Worm (Caenorhabditis elegans) whole organism, L4 larva: Measurements from ENCODE around the gene nhr-4.

Experiments used
- F26F4.8 ChIP-seq: fragments of 200-800 bp; sonication (Bioruptor generic); conservative IDR thresholded peaks from 2 replicates; pipeline ENCODE4 v1.3.6; 2022; ENCODE audit warnings: missing genetic modification characterization, missing compliant biosample characterization
- ZK546.5 ChIP-seq, 2 experiments: sonication (generic microtip); optimal IDR thresholded peaks; 2 replicates each; lab custom pipeline; 2017; ENCODE audit warnings: missing biosample characterization in 2 of 2, missing genetic modification characterization in 2 of 2
- aha-1 ChIP-seq: fragments of 150-350 bp; peaks from one replicate; lab custom pipeline; 2014; ENCODE audit warnings: missing biosample characterization, missing genetic modification characterization
- ama-1 ChIP-seq: fragments of 150-350 bp; optimal IDR thresholded peaks from 2 replicates; lab custom pipeline; 2014; ENCODE audit warnings: inconsistent platforms, mixed read lengths
- arid-1 ChIP-seq: fragments of 200-800 bp; sonication (Bioruptor generic); conservative IDR thresholded peaks from 2 replicates; pipeline ENCODE4 v1.3.6; 2022; ENCODE audit warnings: missing genetic modification reagents, missing genetic modification characterization, missing compliant biosample characterization
- ceh-28 ChIP-seq: fragments of 150-350 bp; optimal IDR thresholded peaks from 2 replicates; lab custom pipeline; 2014; ENCODE audit warnings: missing biosample characterization, missing genetic modification reagents, missing genetic modification characterization
- ceh-32 ChIP-seq: sonication (generic microtip); optimal IDR thresholded peaks from 2 replicates; lab custom pipeline; 2016; ENCODE audit warnings: mild to moderate bottlenecking, missing genetic modification characterization, missing compliant biosample characterization; ENCODE audit not compliant: poor library complexity
- ceh-62 ChIP-seq: sonication (generic microtip); optimal IDR thresholded peaks from 2 replicates; lab custom pipeline; 2017; ENCODE audit warnings: missing biosample characterization, missing genetic modification characterization
- ces-1 ChIP-seq: fragments of 150-350 bp; sonication (generic microtip); optimal IDR thresholded peaks from 4 replicates; lab custom pipeline; 2014; ENCODE audit warnings: missing biosample characterization, missing genetic modification reagents, missing genetic modification characterization
- cey-2 ChIP-seq: sonication (generic microtip); optimal IDR thresholded peaks from 3 replicates; lab custom pipeline; 2017; ENCODE audit warnings: missing genetic modification characterization, mild to moderate bottlenecking, missing compliant biosample characterization, antibody characterized with exemption, borderline replicate concordance; ENCODE audit not compliant: insufficient read depth
- daf-12 ChIP-seq: fragments of 150-350 bp; optimal IDR thresholded peaks from 2 replicates; lab custom pipeline; 2014; ENCODE audit warnings: missing biosample characterization, missing genetic modification reagents, missing genetic modification characterization
- daf-16 ChIP-seq, 3 experiments: sonication (generic microtip); optimal IDR thresholded peaks; 2 replicates each; lab custom pipeline; 2016 to 2017; ENCODE audit warnings: missing genetic modification characterization in 3 of 3, missing genetic modification reagents in 3 of 3, mild to moderate bottlenecking in 2 of 3, missing compliant biosample characterization in 2 of 3, missing biosample characterization in 1 of 3, moderate library complexity in 1 of 3
- daf-19 ChIP-seq: fragments of 200-800 bp; sonication (Bioruptor generic); conservative IDR thresholded peaks from 2 replicates; pipeline ENCODE4 v1.3.6; 2022; ENCODE audit warnings: missing genetic modification characterization, missing compliant biosample characterization
- daf-8 ChIP-seq: fragments of 200-800 bp; sonication (Bioruptor generic); IDR thresholded peaks from 2 replicates; pipeline ENCODE4 v1.3.6; 2022; ENCODE audit warnings: missing genetic modification characterization, missing compliant biosample characterization
- dmd-6 ChIP-seq: fragments of 200-800 bp; sonication (Bioruptor generic); IDR thresholded peaks from 2 replicates; pipeline ENCODE4 v1.3.6; 2022; ENCODE audit warnings: missing genetic modification reagents, missing genetic modification characterization, missing compliant biosample characterization
- dmd-8 ChIP-seq: fragments of 200-800 bp; sonication (Bioruptor generic); IDR thresholded peaks from 2 replicates; pipeline ENCODE4 v1.3.6; 2022; ENCODE audit warnings: missing genetic modification characterization, missing compliant biosample characterization
- dve-1 ChIP-seq: sonication (generic microtip); optimal IDR thresholded peaks from 2 replicates; lab custom pipeline; 2017; ENCODE audit warnings: antibody characterized with exemption, mild to moderate bottlenecking, missing genetic modification characterization, missing compliant biosample characterization; ENCODE audit not compliant: insufficient read depth
- egl-43 ChIP-seq: fragments of 200-800 bp; sonication (Bioruptor generic); IDR thresholded peaks from 2 replicates; pipeline ENCODE4 v1.3.6; 2022; ENCODE audit warnings: missing genetic modification reagents, missing genetic modification characterization, missing compliant biosample characterization
- gei-8 ChIP-seq: fragments of 200-800 bp; sonication (Bioruptor generic); optimal IDR thresholded peaks from 2 replicates; lab custom pipeline; 2018; ENCODE audit warnings: mild to moderate bottlenecking, missing genetic modification characterization, missing compliant biosample characterization
- hlh-11 ChIP-seq: fragments of 200-800 bp; sonication (Bioruptor generic); optimal IDR thresholded peaks from 2 replicates; lab custom pipeline; 2018; ENCODE audit warnings: mild to moderate bottlenecking, missing genetic modification characterization, missing compliant biosample characterization
- hmg-1.1 ChIP-seq: fragments of 200-800 bp; sonication (Bioruptor generic); IDR thresholded peaks from 2 replicates; pipeline ENCODE4 v1.3.6; 2022; ENCODE audit warnings: missing genetic modification reagents, missing genetic modification characterization, missing compliant biosample characterization
- jun-1 ChIP-seq: fragments of 150-350 bp; optimal IDR thresholded peaks from 2 replicates; lab custom pipeline; 2014; ENCODE audit warnings: missing biosample characterization, missing genetic modification reagents, missing genetic modification characterization
- lim-7 ChIP-seq: fragments of 200-800 bp; sonication (Bioruptor generic); IDR thresholded peaks from 2 replicates; pipeline ENCODE4 v1.3.6; 2022; ENCODE audit warnings: missing genetic modification characterization, missing compliant biosample characterization
- lin-13 ChIP-seq: fragments of 150-350 bp; optimal IDR thresholded peaks from 2 replicates; lab custom pipeline; 2014; ENCODE audit warnings: missing biosample characterization, missing genetic modification reagents, missing genetic modification characterization
- lin-15B ChIP-seq: fragments of 150-350 bp; sonication (generic microtip); optimal IDR thresholded peaks from 3 replicates; lab custom pipeline; 2014; ENCODE audit warnings: missing biosample characterization, missing genetic modification characterization
- lir-3 ChIP-seq: sonication (generic microtip); optimal IDR thresholded peaks from 2 replicates; lab custom pipeline; 2016; ENCODE audit warnings: mild to moderate bottlenecking, missing genetic modification characterization, missing compliant biosample characterization
- madf-9 ChIP-seq: fragments of 200-800 bp; sonication (Bioruptor generic); conservative IDR thresholded peaks from 2 replicates; pipeline ENCODE4 v1.3.6; 2022; ENCODE audit warnings: missing genetic modification reagents, missing genetic modification characterization, missing compliant biosample characterization
- mdl-1 ChIP-seq, 2 experiments: fragments of 150-350 bp in 1 of 2; sonication (generic microtip) in 1 of 2; optimal IDR thresholded peaks; 2 replicates each; lab custom pipeline; 2014 to 2017; ENCODE audit warnings: missing biosample characterization in 2 of 2, missing genetic modification characterization in 2 of 2
- mdt-29 ChIP-seq: fragments of 200-800 bp; sonication (Bioruptor generic); IDR thresholded peaks from 2 replicates; pipeline ENCODE4 v1.3.6; 2022; ENCODE audit warnings: missing genetic modification reagents, missing genetic modification characterization, missing compliant biosample characterization
- mes-2 ChIP-seq: sonication (generic microtip); optimal IDR thresholded peaks from 2 replicates; lab custom pipeline; 2016; ENCODE audit warnings: missing genotype, mild to moderate bottlenecking, missing genetic modification characterization, missing compliant biosample characterization; ENCODE audit not compliant: poor library complexity, severe bottlenecking
- nhr-102 ChIP-seq: sonication (generic microtip); optimal IDR thresholded peaks from 2 replicates; lab custom pipeline; 2016; ENCODE audit warnings: mild to moderate bottlenecking, missing genetic modification characterization, moderate library complexity, missing compliant biosample characterization
- nhr-11 ChIP-seq: fragments of 150-350 bp; optimal IDR thresholded peaks from 2 replicates; lab custom pipeline; 2014; ENCODE audit warnings: missing biosample characterization, missing genetic modification characterization
- nhr-111 ChIP-seq: fragments of 200-800 bp; sonication (Bioruptor generic); optimal IDR thresholded peaks from 2 replicates; lab custom pipeline; 2018; ENCODE audit warnings: mild to moderate bottlenecking, missing genetic modification characterization, missing compliant biosample characterization
- nhr-25 ChIP-seq: sonication (generic microtip); optimal IDR thresholded peaks from 2 replicates; lab custom pipeline; 2017; ENCODE audit warnings: missing genetic modification characterization, mild to moderate bottlenecking, missing compliant biosample characterization, antibody characterized with exemption, moderate library complexity, borderline replicate concordance; ENCODE audit not compliant: insufficient read depth
- nhr-28 ChIP-seq: fragments of 150-350 bp; optimal IDR thresholded peaks from 2 replicates; lab custom pipeline; 2014; ENCODE audit warnings: missing biosample characterization, missing genetic modification characterization
- nhr-41 ChIP-seq: fragments of 200-800 bp; sonication (Bioruptor generic); IDR thresholded peaks from 2 replicates; pipeline ENCODE4 v1.3.6; 2022; ENCODE audit warnings: missing genetic modification reagents, missing genetic modification characterization, missing compliant biosample characterization
- pha-4 ChIP-seq, 2 experiments: fragments of 150-350 bp in 1 of 2; fragments of 200-800 bp in 1 of 2; sonication (Bioruptor generic) in 1 of 2; IDR thresholded peaks in 1 of 2; optimal IDR thresholded peaks in 1 of 2; 2 replicates each; pipeline versions ENCODE4 v1.3.6 to Lab custom; 2014 to 2022; ENCODE audit warnings: missing genetic modification characterization in 2 of 2, missing genetic modification reagents in 2 of 2, missing biosample characterization in 1 of 2, missing compliant biosample characterization in 1 of 2
- pqm-1 ChIP-seq: sonication (generic microtip); optimal IDR thresholded peaks from 2 replicates; lab custom pipeline; 2017; ENCODE audit warnings: missing biosample characterization, missing genetic modification characterization
- sdz-12 ChIP-seq: fragments of 200-800 bp; sonication (Bioruptor generic); optimal IDR thresholded peaks from 2 replicates; lab custom pipeline; 2018; ENCODE audit warnings: mild to moderate bottlenecking, missing genetic modification characterization, missing compliant biosample characterization
- snpc-1.2 ChIP-seq: fragments of 200-800 bp; sonication (Bioruptor generic); IDR thresholded peaks from 2 replicates; pipeline ENCODE4 v1.3.6; 2022; ENCODE audit warnings: missing genetic modification reagents, missing genetic modification characterization, missing compliant biosample characterization
- tag-97 ChIP-seq: fragments of 200-800 bp; sonication (Bioruptor generic); IDR thresholded peaks from 2 replicates; pipeline ENCODE4 v1.3.6; 2022; ENCODE audit warnings: missing genetic modification characterization, missing compliant biosample characterization
- unc-62 ChIP-seq, 3 experiments: fragments of 150-350 bp in 1 of 3; sonication (generic microtip); optimal IDR thresholded peaks in 2 of 3; peaks in 1 of 3; 1 replicate in 1 of 3; 2 replicates in 2 of 3; lab custom pipeline; 2014 to 2017; ENCODE audit warnings: missing biosample characterization in 3 of 3, missing genetic modification characterization in 3 of 3, missing genetic modification reagents in 3 of 3, missing genotype in 1 of 3
- zag-1 ChIP-seq: fragments of 150-350 bp; optimal IDR thresholded peaks from 2 replicates; lab custom pipeline; 2014; ENCODE audit warnings: missing biosample characterization, missing genetic modification characterization
- zfp-2 ChIP-seq: sonication (generic microtip); optimal IDR thresholded peaks from 2 replicates; lab custom pipeline; 2016; ENCODE audit warnings: mild to moderate bottlenecking, missing genetic modification characterization, missing compliant biosample characterization
- zfp-3 ChIP-seq: fragments of 200-800 bp; sonication (Bioruptor generic); conservative IDR thresholded peaks from 2 replicates; pipeline ENCODE4 v1.3.6; 2022; ENCODE audit warnings: missing genetic modification reagents, missing genetic modification characterization, missing compliant biosample characterization

nhr-4 gene

DNA sequence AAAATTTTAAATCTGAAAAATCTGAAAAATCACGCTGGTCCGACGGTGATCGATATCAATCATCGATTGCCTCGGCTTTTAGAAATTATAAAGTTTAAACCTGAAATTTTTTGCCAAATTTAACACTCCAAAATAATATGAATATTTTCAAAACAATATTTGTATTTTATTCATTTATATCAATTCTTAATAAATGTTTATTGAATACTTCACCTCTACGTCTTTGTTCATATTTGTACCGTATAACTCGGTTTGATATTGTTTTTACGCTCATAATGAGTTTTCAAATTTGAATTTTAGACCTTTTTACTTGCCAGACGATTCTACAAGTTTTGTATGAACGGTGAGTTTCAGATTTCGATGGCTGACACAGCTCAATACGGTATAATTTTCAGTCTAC is 14.4 kb upstream of the nhr-4 start, which contains the start of the genes K07F5.15 and K07F5.22:
Gene K07F5.15, plus strand, starts transcription at position 301 of the 400 bp plus-strand sequence.
Gene K07F5.22, plus strand, starts transcription at position 301 of the 400 bp plus-strand sequence.
- TF ChIP-seq nhr-41, result no peak
- no peak for TF ChIP-seq jun-1 (tag; lab: Kevin White, UChicago)
- TF ChIP-seq egl-43 (GFP tag; lab: Robert Waterston, UW), result no peak
- no peak for TF ChIP-seq ceh-28
- no peak for TF ChIP-seq ceh-32 (tag; lab: Kevin White, UChicago)
- no peak for TF ChIP-seq zag-1 (tag; lab: Kevin White, UChicago)
- TF ChIP-seq pha-4 (GFP tag; IDR thresholded peaks at IDR 0.05; lab: Robert Waterston, UW), result no peak
- TF ChIP-seq pha-4 (tag; optimal IDR thresholded peaks at IDR 0.05; lab: Kevin White, UChicago), result no peak
- no peak for TF ChIP-seq hlh-11
- TF ChIP-seq nhr-25 (tag; lab: Kevin White, UChicago), result no peak
- TF ChIP-seq madf-9 (GFP tag; lab: Robert Waterston, UW), result no peak
- no peak for TF ChIP-seq nhr-111 (GFP tag; lab: Kevin White, UChicago)
- TF ChIP-seq zfp-3 (GFP tag; lab: Robert Waterston, UW), result no peak
- no peak for TF ChIP-seq lim-7
- no peak for TF ChIP-seq arid-1 (GFP tag; lab: Robert Waterston, UW)

DNA sequence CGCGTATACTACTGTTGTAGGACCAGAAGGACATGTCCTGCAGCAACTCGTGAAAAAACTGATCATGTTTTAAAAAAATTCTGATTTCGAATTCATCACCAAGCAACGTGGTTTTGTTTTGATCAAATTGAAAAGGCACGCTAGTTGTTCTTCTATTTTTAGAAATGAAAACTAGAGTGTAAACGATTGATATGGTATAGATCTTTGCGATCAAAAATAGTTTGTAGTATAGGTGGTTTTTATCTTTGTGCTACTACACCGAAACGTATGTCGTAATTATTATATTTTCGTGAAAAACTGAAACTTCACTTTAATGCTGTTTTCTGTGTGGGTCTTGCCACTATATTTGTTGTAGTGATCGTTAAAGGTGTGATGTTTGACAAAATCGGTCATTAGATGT is 12.3 kb upstream of the nhr-4 start:
- TF ChIP-seq ceh-62 (no peak), daf-8 (GFP tag; lab: Robert Waterston, UW) (no peak), nhr-28 (tag; lab: Kevin White, UChicago) (peak; percentile 86), hmg-1.1 (no peak), lir-3 (no peak)

DNA sequence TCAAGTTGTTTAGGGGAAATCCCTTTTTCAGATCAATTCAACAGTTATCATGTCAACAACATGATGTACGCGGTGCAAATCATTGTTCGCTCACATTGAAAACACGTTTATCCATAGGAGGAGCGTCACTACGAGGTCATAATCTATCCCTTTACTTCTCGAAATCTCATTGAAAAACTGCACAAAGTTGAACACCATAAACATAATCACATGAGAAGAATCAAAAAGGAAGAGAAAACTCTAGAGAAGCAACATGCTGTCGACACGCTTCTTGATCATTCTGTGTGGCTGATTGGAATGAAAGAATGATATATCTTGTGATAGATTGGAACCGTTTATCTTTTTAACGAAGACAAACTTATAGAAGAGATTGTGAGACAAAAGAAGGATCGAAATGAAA is 11.2 kb upstream of the nhr-4 start:
- TF ChIP-seq ces-1 (GFP tag; lab: Kevin White, UChicago), result no peak
- TF ChIP-seq daf-19, result no peak
- no peak for TF ChIP-seq ama-1 (lab: Kevin White, UChicago)
- TF ChIP-seq arid-1 (GFP tag; lab: Robert Waterston, UW), result no peak
- peak; percentile 41 for TF ChIP-seq mes-2 (tag; lab: Kevin White, UChicago)
- TF ChIP-seq nhr-111 (GFP tag; lab: Kevin White, UChicago), result no peak
- TF ChIP-seq nhr-102 (tag; lab: Kevin White, UChicago), result peak; percentile 52
- TF ChIP-seq lin-13 (GFP tag; lab: Kevin White, UChicago), result no peak
- TF ChIP-seq ceh-28, result no peak
- TF ChIP-seq sdz-12 (GFP tag; lab: Kevin White, UChicago), result no peak
- no peak for TF ChIP-seq zag-1 (tag; lab: Kevin White, UChicago)
- TF ChIP-seq aha-1 (tag; lab: Kevin White, UChicago), result peak; percentile 92
- no peak for TF ChIP-seq madf-9 (GFP tag; lab: Robert Waterston, UW)
- peak; percentile 79 for TF ChIP-seq dmd-6 (GFP tag; lab: Robert Waterston, UW)
- peak; percentile 90 for TF ChIP-seq mdt-29 (GFP tag; lab: Robert Waterston, UW)
- peak in 1 of 2 experiments; percentile 72 for TF ChIP-seq mdl-1 (tag; optimal IDR thresholded peaks at IDR 0.05; lab: Kevin White, UChicago)
- peak; percentile 58 for TF ChIP-seq nhr-11
- TF ChIP-seq daf-16 (GFP tag; optimal IDR thresholded peaks at IDR 0.05; lab: Kevin White, UChicago), result no peak
- TF ChIP-seq daf-16 (tag; optimal IDR thresholded peaks at IDR 0.05; lab: Kevin White, UChicago), result no peak
- TF ChIP-seq dmd-8 (GFP tag; lab: Robert Waterston, UW), result no peak
- TF ChIP-seq daf-12 (tag; lab: Kevin White, UChicago), result no peak
- peak; percentile 94 for TF ChIP-seq cey-2 (tag; lab: Kevin White, UChicago)
- peak; percentile 6 for TF ChIP-seq dve-1 (tag; lab: Kevin White, UChicago)
- peak; percentile 90 for TF ChIP-seq hlh-11
- no peak for TF ChIP-seq zfp-2
- no peak for TF ChIP-seq tag-97 (GFP tag; lab: Robert Waterston, UW)
- TF ChIP-seq unc-62 (GFP tag; optimal IDR thresholded peaks at IDR 0.05 in 1 of 2; lab: Kevin White, UChicago), result peak in 1 of 2 experiments; percentile 98
- TF ChIP-seq unc-62 (tag; optimal IDR thresholded peaks at IDR 0.05; lab: Kevin White, UChicago), result no peak
- TF ChIP-seq lin-15B, result no peak
- TF ChIP-seq snpc-1.2, result no peak
- TF ChIP-seq gei-8 (GFP tag; lab: Kevin White, UChicago), result peak; percentile 75
- TF ChIP-seq pqm-1, result no peak
- no peak for TF ChIP-seq ZK546.5 (tag; optimal IDR thresholded peaks at IDR 0.05; lab: Kevin White, UChicago)
- TF ChIP-seq F26F4.8 (GFP tag; lab: Robert Waterston, UW), result no peak
